Worm (Caenorhabditis elegans) whole organism, L3 larva: ENCODE measurements around the gene Y51B9A.8.

ENCODE experiments used
- ceh-16 ChIP-seq: sonication (generic microtip); optimal IDR thresholded peaks from 2 replicates; lab custom pipeline; 2017; ENCODE audit warnings: missing biosample characterization, missing genetic modification characterization
- elt-3 ChIP-seq, 3 experiments: fragments of 150-350 bp in 1 of 3; sonication (generic microtip) in 2 of 3; optimal IDR thresholded peaks; 2 replicates in 2 of 3; 4 replicates in 1 of 3; lab custom pipeline; 2014 to 2017; ENCODE audit warnings: missing biosample characterization in 3 of 3, missing genetic modification characterization in 3 of 3
- pha-4 ChIP-seq: fragments of 150-350 bp; optimal IDR thresholded peaks from 2 replicates; lab custom pipeline; 2014; ENCODE audit warnings: missing biosample characterization, missing genetic modification reagents, missing genetic modification characterization

DNA sequence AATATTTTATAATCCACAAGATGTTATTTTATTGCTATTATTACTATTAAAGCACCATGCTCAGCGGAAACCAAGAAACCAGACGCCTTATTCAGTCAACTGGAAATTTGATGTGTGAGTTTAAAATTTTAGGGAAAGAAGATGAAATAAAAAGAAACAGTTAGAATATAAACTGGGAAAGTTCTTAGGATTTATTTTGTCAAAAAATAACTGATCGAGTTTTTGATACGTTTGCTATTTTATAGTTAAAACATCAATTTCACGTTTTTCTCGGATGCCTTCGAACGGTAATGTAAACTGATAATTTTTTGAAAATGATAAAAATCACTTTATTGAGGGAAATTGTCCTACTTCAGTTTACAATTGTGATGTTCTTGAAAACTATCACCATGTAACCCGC, 26.3 kb upstream of the Y51B9A.8 start, which contains the start of gene C06C3.3:
- no peak for TF ChIP-seq ceh-16 (tag; lab: Kevin White, UChicago)
- TF ChIP-seq pha-4 (tag; lab: Kevin White, UChicago): no peak
- TF ChIP-seq elt-3 (tag; optimal IDR thresholded peaks at IDR 0.05; lab: Kevin White, UChicago): no peak
